Fruit fly (Drosophila melanogaster): ENCODE data around the gene mRpL22.
A peak's percentile ranks its signal among the peaks of the same experiment; 100 is the strongest.

mRpL22 gene

dm6 chrX:16799914-16800313 lies 16.2 kb downstream of the mRpL22 start (continued):
- TF ChIP-seq BEAF-32 (GFP tag; optimal IDR thresholded peaks at IDR 0.05): no peak
- no peak for TF ChIP-seq Gug (GFP tag; IDR thresholded peaks at IDR 0.05)
- TF ChIP-seq Dad (GFP tag; optimal IDR thresholded peaks at IDR 0.05): no peak
- peak; percentile 60 for TF ChIP-seq Med (GFP tag)
- TF ChIP-seq tup (GFP tag; optimal IDR thresholded peaks at IDR 0.05): no peak
- TF ChIP-seq CG10654 (GFP tag; optimal IDR thresholded peaks at IDR 0.05): no peak
- no peak for TF ChIP-seq yki (optimal IDR thresholded peaks at IDR 0.05)
- TF ChIP-seq kni (GFP tag; optimal IDR thresholded peaks at IDR 0.05): no peak
- TF ChIP-seq Dip3 (GFP tag; optimal IDR thresholded peaks at IDR 0.05): no peak
- no peak for TF ChIP-seq gcm2 (GFP tag; optimal IDR thresholded peaks at IDR 0.05)
- no peak for TF ChIP-seq CG12299 (tag; optimal IDR thresholded peaks at IDR 0.05)
- TF ChIP-seq CG8765 (GFP tag; IDR thresholded peaks at IDR 0.05): no peak
- no peak for TF ChIP-seq bsh (GFP tag; optimal IDR thresholded peaks at IDR 0.05)
- no peak for TF ChIP-seq CG9817 (tag; optimal IDR thresholded peaks at IDR 0.05)
- TF ChIP-seq Stat92E (GFP tag; optimal IDR thresholded peaks at IDR 0.05): no peak
- no peak for TF ChIP-seq slou (GFP tag; optimal IDR thresholded peaks at IDR 0.05)
- TF ChIP-seq CG2120 (GFP tag; optimal IDR thresholded peaks at IDR 0.05): peak; percentile 6
- TF ChIP-seq danr (GFP tag; IDR thresholded peaks at IDR 0.05): no peak
- TF ChIP-seq CG8944 (GFP tag; optimal IDR thresholded peaks at IDR 0.05): no peak
- TF ChIP-seq usp (GFP tag; optimal IDR thresholded peaks at IDR 0.05): no peak
- TF ChIP-seq CG31388 (GFP tag; optimal IDR thresholded peaks at IDR 0.05): no peak
- TF ChIP-seq sd (tag; optimal IDR thresholded peaks at IDR 0.05): peak; percentile 14
- TF ChIP-seq HLH4C (GFP tag; IDR thresholded peaks at IDR 0.05; ENCODE audit: partially characterized antibody): no peak
- 0 out of 2 replicates have a peak, but pooled peaks have one; percentile 9 for TF ChIP-seq CG6689 (GFP tag; IDR thresholded peaks at IDR 0.05)
- no peak for TF ChIP-seq prd (optimal IDR thresholded peaks at IDR 0.05)
- no peak for TF ChIP-seq prd (GFP tag; IDR thresholded peaks at IDR 0.05)
- TF ChIP-seq Hey (tag; optimal IDR thresholded peaks at IDR 0.05): no peak
- no peak for TF ChIP-seq CG17912 (GFP tag; optimal IDR thresholded peaks at IDR 0.05)
- TF ChIP-seq CG17385 (GFP tag; optimal IDR thresholded peaks at IDR 0.05): no peak
- no peak for TF ChIP-seq CG11247 (GFP tag; IDR thresholded peaks at IDR 0.05)
- no peak for TF ChIP-seq Six4 (GFP tag; optimal IDR thresholded peaks at IDR 0.05)
- no peak for TF ChIP-seq gce (GFP tag; IDR thresholded peaks at IDR 0.05)
- TF ChIP-seq jumu (GFP tag; optimal IDR thresholded peaks at IDR 0.05): no peak
- TF ChIP-seq Dip2 (GFP tag; IDR thresholded peaks at IDR 0.05): no peak
- no peak for TF ChIP-seq Pdp1 (GFP tag; optimal IDR thresholded peaks at IDR 0.05)
- no peak for TF ChIP-seq Hr39 (optimal IDR thresholded peaks at IDR 0.05)

dm6 chrX:16800530-16801027 lies 16.8 kb downstream of the mRpL22 start, which contains the start of the genes CG9132 and CG4789:
Gene CG9132, minus strand, starts transcription at chrX:16800710.
Gene CG4789, plus strand, starts transcription at chrX:16800930.
- TF ChIP-seq Hand (GFP tag; optimal IDR thresholded peaks at IDR 0.05): no peak
- TF ChIP-seq Sin3A (optimal IDR thresholded peaks at IDR 0.05): peak; percentile 28
- TF ChIP-seq CG12659 (GFP tag; optimal IDR thresholded peaks at IDR 0.05): peak; percentile 22
- peak; percentile 11 for TF ChIP-seq CG2712 (tag; optimal IDR thresholded peaks at IDR 0.05)
- no peak for TF ChIP-seq CG13624 (GFP tag; optimal IDR thresholded peaks at IDR 0.05)
- TF ChIP-seq chn (GFP tag; optimal IDR thresholded peaks at IDR 0.05): no peak
- no peak for TF ChIP-seq Chrac-16 (GFP tag; optimal IDR thresholded peaks at IDR 0.05)
- no peak for TF ChIP-seq TFAM (GFP tag; optimal IDR thresholded peaks at IDR 0.05)
- TF ChIP-seq sens (GFP tag): peak; percentile 38
- no peak for TF ChIP-seq CG18011 (GFP tag; optimal IDR thresholded peaks at IDR 0.05)
- peak; percentile 37; the same call in 1 of the 2 replicates for TF ChIP-seq E2f2 (GFP tag; IDR thresholded peaks at IDR 0.05)
- TF ChIP-seq phol (tag; optimal IDR thresholded peaks at IDR 0.05): peak; percentile 4
- TF ChIP-seq knrl (GFP tag; IDR thresholded peaks at IDR 0.05; ENCODE audit: partially characterized antibody): 0 out of 3 replicates have a peak, but pooled peaks have one; percentile 31
- TF ChIP-seq sqz (GFP tag; optimal IDR thresholded peaks at IDR 0.05): no peak
- TF ChIP-seq CG17361 (GFP tag; IDR thresholded peaks at IDR 0.05): 0 out of 3 replicates have a peak, but pooled peaks have one; percentile 17
- no peak for TF ChIP-seq CG18764 (GFP tag; optimal IDR thresholded peaks at IDR 0.05)
- no peak for TF ChIP-seq CG13775 (GFP tag; optimal IDR thresholded peaks at IDR 0.05)
- TF ChIP-seq CG9797 (GFP tag; optimal IDR thresholded peaks at IDR 0.05): peak; percentile 71

Measured in whole organism, embryonic.